Fruit fly (Drosophila melanogaster) whole organism, embryonic: ENCODE data around the gene Cpr66Cb.

Source experiments
- Awh ChIP-seq: fragments of 200-800 bp; sonication (Bioruptor generic); IDR thresholded peaks from 2 replicates; pipeline ENCODE4, ENCODE4 v1.3.6; 2022; ENCODE audit warnings: missing biosample characterization, missing genetic modification characterization
- Bgb ChIP-seq: fragments of 200-800 bp; sonication (Bioruptor generic); IDR thresholded peaks from 2 replicates; pipeline ENCODE4 v1.3.6; 2022; ENCODE audit warnings: missing biosample characterization, missing genetic modification characterization; ENCODE audit not compliant: partially characterized antibody
- CG12299 ChIP-seq: fragments of 200-800 bp; sonication (Bioruptor generic); optimal IDR thresholded peaks from 2 replicates; lab custom pipeline; 2018; ENCODE audit warnings: missing biosample characterization, mild to moderate bottlenecking, missing genetic modification characterization
- CG13424 ChIP-seq: fragments of 200-800 bp; sonication (Bioruptor generic); optimal IDR thresholded peaks from 2 replicates; lab custom pipeline; 2019; ENCODE audit warnings: missing biosample characterization, mild to moderate bottlenecking, missing genetic modification characterization, moderate library complexity
- CG17186 ChIP-seq: fragments of 200-800 bp; sonication (Bioruptor generic); optimal IDR thresholded peaks from 3 replicates; lab custom pipeline; 2017; ENCODE audit warnings: missing biosample characterization, missing genetic modification reagents, missing genetic modification characterization
- CG2120 ChIP-seq: fragments of 200-800 bp; sonication (Bioruptor generic); optimal IDR thresholded peaks from 3 replicates; lab custom pipeline; 2016; ENCODE audit warnings: missing biosample characterization, missing genetic modification characterization
- CG2712 ChIP-seq: fragments of 200-800 bp; optimal IDR thresholded peaks from 3 replicates; lab custom pipeline; 2019; ENCODE audit warnings: missing biosample characterization, mild to moderate bottlenecking, missing genetic modification characterization, moderate library complexity
- CG30403 ChIP-seq: fragments of 200-800 bp; sonication (Bioruptor generic); optimal IDR thresholded peaks from 3 replicates; lab custom pipeline; 2016; ENCODE audit warnings: missing biosample characterization, missing genetic modification characterization
- CG31441 ChIP-seq: fragments of 200-800 bp; sonication (Bioruptor generic); IDR thresholded peaks from 2 replicates; pipeline ENCODE4 v1.3.6; 2022; ENCODE audit warnings: missing biosample characterization, missing genetic modification characterization
- CG3838 ChIP-seq: fragments of 200-800 bp; sonication (Bioruptor generic); optimal IDR thresholded peaks from 3 replicates; lab custom pipeline; 2016; ENCODE audit warnings: missing biosample characterization, missing genetic modification characterization
- CG4820 ChIP-seq: fragments of 200-800 bp; sonication (Bioruptor generic); optimal IDR thresholded peaks from 3 replicates; lab custom pipeline; 2016; ENCODE audit warnings: missing biosample characterization, missing genetic modification characterization
- CG6272 ChIP-seq: fragments of 200-800 bp; sonication (Bioruptor generic); IDR thresholded peaks from 2 replicates; pipeline ENCODE4 v1.3.6; 2022; ENCODE audit warnings: missing biosample characterization, missing genetic modification characterization
- CG6683 ChIP-seq: fragments of 200-800 bp; sonication (Bioruptor generic); optimal IDR thresholded peaks from 2 replicates; lab custom pipeline; 2017; ENCODE audit warnings: missing biosample characterization, mild to moderate bottlenecking, missing genetic modification characterization, missing genetic modification reagents
- CG7963 ChIP-seq: fragments of 200-800 bp; sonication (Bioruptor generic); IDR thresholded peaks from 3 replicates; pipeline ENCODE4 v1.3.6; 2022; ENCODE audit warnings: missing biosample characterization, missing genetic modification characterization; ENCODE audit not compliant: partially characterized antibody
- CG8290 ChIP-seq, 3 experiments: fragments of 200-800 bp; sonication (Bioruptor generic); optimal IDR thresholded peaks; 2 replicates each; lab custom pipeline; 2016 to 2019; ENCODE audit warnings: missing biosample characterization in 3 of 3, missing genetic modification characterization in 3 of 3, mild to moderate bottlenecking in 2 of 3, moderate library complexity in 1 of 3
- CG9817 ChIP-seq: fragments of 200-800 bp; sonication (Bioruptor generic); optimal IDR thresholded peaks from 2 replicates; lab custom pipeline; 2018; ENCODE audit warnings: missing biosample characterization, mild to moderate bottlenecking, missing genetic modification characterization, moderate library complexity
- D ChIP-seq, 2 experiments: fragments of 200-800 bp in 1 of 2; fragments of >200 bp in 1 of 2; sonication (Bioruptor generic) in 1 of 2; optimal IDR thresholded peaks; 2 replicates in 1 of 2; 3 replicates in 1 of 2; lab custom pipeline; 2017; ENCODE audit warnings: mild to moderate bottlenecking in 1 of 2, missing biosample characterization in 1 of 2, missing genetic modification characterization in 1 of 2, missing genetic modification reagents in 1 of 2
- D19B ChIP-seq: fragments of 200-800 bp; sonication (Bioruptor generic); optimal IDR thresholded peaks from 2 replicates; lab custom pipeline; 2017; ENCODE audit warnings: missing biosample characterization, mild to moderate bottlenecking, missing genetic modification characterization
- Eip74EF ChIP-seq, 2 experiments: fragments of 200-800 bp in 1 of 2; fragments of >200 bp in 1 of 2; sonication (Bioruptor generic) in 1 of 2; optimal IDR thresholded peaks; 2 replicates each; lab custom pipeline; 2017 to 2019; ENCODE audit warnings: missing biosample characterization in 2 of 2, missing genetic modification characterization in 2 of 2, mild to moderate bottlenecking in 1 of 2, moderate library complexity in 1 of 2
- Gug ChIP-seq: fragments of 200-800 bp; sonication (Bioruptor generic); IDR thresholded peaks from 4 replicates; pipeline ENCODE4 v1.3.6; 2022; ENCODE audit warnings: missing biosample characterization, missing genetic modification characterization
- HLH4C ChIP-seq: fragments of 200-800 bp; sonication (Bioruptor generic); IDR thresholded peaks from 3 replicates; pipeline ENCODE4 v1.3.6; 2022; ENCODE audit warnings: missing biosample characterization, missing genetic modification characterization; ENCODE audit not compliant: partially characterized antibody
- Hr78 ChIP-seq, 2 experiments: fragments of 200-800 bp in 1 of 2; fragments of >200 bp in 1 of 2; sonication (Bioruptor generic) in 1 of 2; optimal IDR thresholded peaks; 2 replicates each; lab custom pipeline; 2017 to 2019; ENCODE audit warnings: missing biosample characterization in 2 of 2, missing genetic modification characterization in 2 of 2, mild to moderate bottlenecking in 1 of 2, moderate library complexity in 1 of 2
- Hsf ChIP-seq: fragments of 200-800 bp; sonication (Bioruptor generic); optimal IDR thresholded peaks from 3 replicates; lab custom pipeline; 2016; ENCODE audit warnings: missing biosample characterization, missing genetic modification characterization
- Lim3 ChIP-seq: fragments of 200-800 bp; sonication (Bioruptor generic); IDR thresholded peaks from 2 replicates; pipeline ENCODE4 v1.3.6; 2022; ENCODE audit warnings: missing biosample characterization, missing genetic modification characterization
- Mad ChIP-seq: fragments of 200-800 bp; sonication (Bioruptor generic); optimal IDR thresholded peaks from 2 replicates; lab custom pipeline; 2016; ENCODE audit warnings: missing biosample characterization, missing genetic modification characterization
- Meics ChIP-seq: fragments of 200-800 bp; sonication (Bioruptor generic); optimal IDR thresholded peaks from 2 replicates; lab custom pipeline; 2017; ENCODE audit warnings: missing biosample characterization, mild to moderate bottlenecking, missing genetic modification characterization
- NK7.1 ChIP-seq: fragments of 200-800 bp; sonication (Bioruptor generic); optimal IDR thresholded peaks from 3 replicates; lab custom pipeline; 2016; ENCODE audit warnings: missing biosample characterization, missing genetic modification characterization
- Nf-YA ChIP-seq: fragments of 200-800 bp; sonication (Bioruptor generic); IDR thresholded peaks from 2 replicates; pipeline ENCODE4 v1.3.6; 2022; ENCODE audit warnings: missing biosample characterization, missing genetic modification characterization
- Oli ChIP-seq: fragments of 200-800 bp; sonication (Bioruptor generic); optimal IDR thresholded peaks from 2 replicates; lab custom pipeline; 2018; ENCODE audit warnings: missing biosample characterization, mild to moderate bottlenecking, missing genetic modification characterization, moderate library complexity
- Taf1 ChIP-seq: fragments of 200-800 bp; sonication (Bioruptor generic); IDR thresholded peaks from 2 replicates; pipeline ENCODE4 v1.3.6; 2022; ENCODE audit warnings: missing biosample characterization, missing genetic modification characterization
- bigmax ChIP-seq: fragments of 200-800 bp; sonication (Bioruptor generic); optimal IDR thresholded peaks from 2 replicates; lab custom pipeline; 2018; ENCODE audit warnings: missing biosample characterization, mild to moderate bottlenecking, missing genetic modification characterization
- cas ChIP-seq: fragments of 200-800 bp; sonication (Bioruptor generic); IDR thresholded peaks from 2 replicates; pipeline ENCODE4 v1.3.6; 2022; ENCODE audit warnings: missing biosample characterization, missing genetic modification characterization
- dmrt11E ChIP-seq: fragments of 200-800 bp; sonication (Bioruptor generic); optimal IDR thresholded peaks from 3 replicates; lab custom pipeline; 2018; ENCODE audit warnings: missing biosample characterization, mild to moderate bottlenecking, missing genetic modification characterization, moderate library complexity
- ewg ChIP-seq: fragments of 200-800 bp; sonication (Bioruptor generic); optimal IDR thresholded peaks from 3 replicates; lab custom pipeline; 2017; ENCODE audit warnings: mild to moderate bottlenecking, missing biosample characterization, missing genetic modification reagents, missing genetic modification characterization
- ftz-f1 ChIP-seq: fragments of 200-800 bp; sonication (Bioruptor generic); optimal IDR thresholded peaks from 2 replicates; lab custom pipeline; 2016; ENCODE audit warnings: missing biosample characterization, missing genetic modification characterization
- gem ChIP-seq: fragments of 200-800 bp; sonication (Bioruptor generic); optimal IDR thresholded peaks from 2 replicates; lab custom pipeline; 2019; ENCODE audit warnings: missing biosample characterization, mild to moderate bottlenecking, missing genetic modification characterization, moderate library complexity
- ham ChIP-seq: fragments of 200-800 bp; sonication (Bioruptor generic); IDR thresholded peaks from 2 replicates; pipeline ENCODE4 v1.3.6; 2022; ENCODE audit warnings: missing biosample characterization, missing genetic modification characterization
- mam ChIP-seq: fragments of 200-800 bp; sonication (Bioruptor generic); optimal IDR thresholded peaks from 3 replicates; lab custom pipeline; 2016; ENCODE audit warnings: missing biosample characterization, missing genetic modification characterization
- pum ChIP-seq: fragments of 200-800 bp; sonication (Bioruptor generic); optimal IDR thresholded peaks from 2 replicates; lab custom pipeline; 2016; ENCODE audit warnings: missing biosample characterization, missing genetic modification characterization
- tll ChIP-seq, 2 experiments: fragments of 200-800 bp in 1 of 2; fragments of >200 bp in 1 of 2; sonication (Bioruptor generic) in 1 of 2; optimal IDR thresholded peaks; 2 replicates each; lab custom pipeline; 2017 to 2019; ENCODE audit warnings: missing biosample characterization in 2 of 2, missing genetic modification characterization in 2 of 2, mild to moderate bottlenecking in 1 of 2, moderate library complexity in 1 of 2
- tna ChIP-seq: fragments of 200-800 bp; sonication (Bioruptor generic); IDR thresholded peaks from 2 replicates; pipeline ENCODE4 v1.3.6; 2022; ENCODE audit warnings: missing biosample characterization, missing genetic modification characterization; ENCODE audit not compliant: partially characterized antibody
- trem ChIP-seq: fragments of 200-800 bp; optimal IDR thresholded peaks from 3 replicates; lab custom pipeline; 2019; ENCODE audit warnings: missing biosample characterization, mild to moderate bottlenecking, missing genetic modification characterization, moderate library complexity
- trh ChIP-seq: fragments of 200-800 bp; sonication (Bioruptor generic); optimal IDR thresholded peaks from 2 replicates; lab custom pipeline; 2016; ENCODE audit warnings: missing biosample characterization, missing genetic modification characterization
- unc-4 ChIP-seq: fragments of 200-800 bp; sonication (Bioruptor generic); IDR thresholded peaks from 2 replicates; pipeline ENCODE4 v1.3.6; 2022; ENCODE audit warnings: missing biosample characterization, missing genetic modification characterization; ENCODE audit not compliant: partially characterized antibody
- vvl ChIP-seq: fragments of 200-800 bp; sonication (Bioruptor generic); IDR thresholded peaks from 2 replicates; pipeline ENCODE4 v1.3.6; 2022; ENCODE audit warnings: missing biosample characterization, missing genetic modification characterization
- zf30C ChIP-seq: fragments of 200-800 bp; sonication (Bioruptor generic); optimal IDR thresholded peaks from 3 replicates; lab custom pipeline; 2018; ENCODE audit warnings: missing biosample characterization, mild to moderate bottlenecking, missing genetic modification characterization

The Cpr66Cb gene

dm6 chr3L:8346100-8346980 lies 9.9 kb downstream of the Cpr66Cb start, which contains the start of the genes CG7182 and GAPcenA (continued):
- TF ChIP-seq Hsf (GFP tag; lab: Kevin White, UChicago), result peak; percentile 36
- peak; percentile 26; the same call in 1 of the 2 replicates for TF ChIP-seq CG6272 (GFP tag; lab: Robert Waterston, UW)
- peak; percentile 70 for TF ChIP-seq CG2120 (GFP tag; lab: Kevin White, UChicago)
- peak; percentile 59; the same call in 2 of the 3 replicates for TF ChIP-seq HLH4C (GFP tag; lab: Robert Waterston, UW)
- TF ChIP-seq ftz-f1 (GFP tag; lab: Kevin White, UChicago), result peak; percentile 38
- TF ChIP-seq CG8290 (GFP tag; optimal IDR thresholded peaks at IDR 0.05; lab: Kevin White, UChicago), result peak; percentile 76
- peak in 1 of 2 experiments; percentile 38 for TF ChIP-seq CG8290 (tag; optimal IDR thresholded peaks at IDR 0.05; lab: Kevin White, UChicago)
- peak; percentile 43 for TF ChIP-seq ewg (GFP tag; lab: Kevin White, UChicago)
- TF ChIP-seq cas (GFP tag; lab: Robert Waterston, UW), result no peak
- TF ChIP-seq CG3838 (GFP tag; lab: Kevin White, UChicago), result no peak
- TF ChIP-seq pum (GFP tag; lab: Kevin White, UChicago), result peak; percentile 4
- TF ChIP-seq CG12299, result peak; percentile 33
- TF ChIP-seq CG2712, result peak; percentile 82
- no peak for TF ChIP-seq Awh (GFP tag; lab: Robert Waterston, UW)
- peak; percentile 70 for TF ChIP-seq Oli
- TF ChIP-seq tna (GFP tag; lab: Robert Waterston, UW), result no peak
- peak; percentile 80 for TF ChIP-seq CG30403 (GFP tag; lab: Kevin White, UChicago)
- no peak for TF ChIP-seq Taf1 (GFP tag; lab: Robert Waterston, UW)
- TF ChIP-seq Lim3 (GFP tag; lab: Robert Waterston, UW), result no peak
- no peak for TF ChIP-seq zf30C
- peak; percentile 73 for TF ChIP-seq mam
- peak; percentile 26; the same call in 1 of the 2 replicates for TF ChIP-seq Bgb
- no peak for TF ChIP-seq D (optimal IDR thresholded peaks at IDR 0.05; lab: Kevin White, UChicago)
- peak; percentile 53 for TF ChIP-seq D (GFP tag; optimal IDR thresholded peaks at IDR 0.05; lab: Kevin White, UChicago)
- peak; percentile 3 for TF ChIP-seq NK7.1 (GFP tag; lab: Kevin White, UChicago)
- TF ChIP-seq trh (GFP tag; lab: Kevin White, UChicago), result peak; percentile 20
- peak; percentile 65 for TF ChIP-seq dmrt11E (tag; lab: Kevin White, UChicago)
- no peak for TF ChIP-seq Mad
- TF ChIP-seq CG4820 (GFP tag; lab: Kevin White, UChicago), result peak; percentile 59
- TF ChIP-seq CG13424 (tag; lab: Kevin White, UChicago), result peak; percentile 79
- TF ChIP-seq Gug (GFP tag; lab: Robert Waterston, UW), result peak; percentile 24; the same call in 1 of the 4 replicates
- TF ChIP-seq bigmax (GFP tag; lab: Kevin White, UChicago), result no peak
- peak; percentile 75 for TF ChIP-seq Meics (GFP tag; lab: Kevin White, UChicago)
- peak; percentile 53 for TF ChIP-seq vvl
- TF ChIP-seq CG17186, result no peak
- TF ChIP-seq unc-4, result peak; percentile 64
- TF ChIP-seq CG6683 (GFP tag; lab: Kevin White, UChicago), result peak; percentile 47
- peak; percentile 47; the same call in 1 of the 3 replicates for TF ChIP-seq CG7963 (GFP tag; lab: Robert Waterston, UW)
- no peak for TF ChIP-seq Nf-YA
- peak; percentile 33 for TF ChIP-seq D19B
- no peak for TF ChIP-seq gem
- peak in 1 of 2 experiments; percentile 38 for TF ChIP-seq Eip74EF (GFP tag; optimal IDR thresholded peaks at IDR 0.05; lab: Kevin White, UChicago)
- TF ChIP-seq ham (GFP tag; lab: Robert Waterston, UW), result no peak
- peak in 1 of 2 experiments; percentile 4 for TF ChIP-seq tll (GFP tag; optimal IDR thresholded peaks at IDR 0.05; lab: Kevin White, UChicago)
- TF ChIP-seq trem, result peak; percentile 84
- TF ChIP-seq CG9817 (tag; lab: Kevin White, UChicago), result peak; percentile 68
- TF ChIP-seq Hr78 (GFP tag; optimal IDR thresholded peaks at IDR 0.05; lab: Kevin White, UChicago), result peak; percentile 5 to 100
- no peak; the same call in 1 of the 2 replicates for TF ChIP-seq CG31441 (GFP tag; lab: Robert Waterston, UW)
